Fruit fly (Drosophila melanogaster) whole organism, embryonic: Measurements from ENCODE around the gene peng.

Source experiments
- Aef1 ChIP-seq: fragments of 200-800 bp; sonication (Bioruptor generic); IDR thresholded peaks from 3 replicates; pipeline ENCODE4 v1.3.6; 2022; ENCODE audit warnings: missing biosample characterization, missing genetic modification characterization
- Bgb ChIP-seq: fragments of 200-800 bp; sonication (Bioruptor generic); IDR thresholded peaks from 2 replicates; pipeline ENCODE4 v1.3.6; 2022; ENCODE audit warnings: missing biosample characterization, missing genetic modification characterization; ENCODE audit not compliant: partially characterized antibody
- C15 ChIP-seq: fragments of 200-800 bp; sonication (Bioruptor generic); IDR thresholded peaks from 3 replicates; pipeline ENCODE4 v1.3.6; 2022; ENCODE audit warnings: missing biosample characterization, missing genetic modification characterization
- CG10959 ChIP-seq: fragments of 200-800 bp; sonication (Bioruptor generic); IDR thresholded peaks from 2 replicates; pipeline ENCODE4 v1.3.6; 2022; ENCODE audit warnings: missing biosample characterization, missing genetic modification characterization
- CG10979 ChIP-seq: fragments of 200-800 bp; sonication (Bioruptor generic); optimal IDR thresholded peaks from 2 replicates; lab custom pipeline; 2018; ENCODE audit warnings: missing biosample characterization, mild to moderate bottlenecking, missing genetic modification characterization, moderate library complexity
- CG11398 ChIP-seq: fragments of 200-800 bp; sonication (Bioruptor generic); optimal IDR thresholded peaks from 2 replicates; lab custom pipeline; 2016; ENCODE audit warnings: missing biosample characterization, missing genetic modification characterization
- CG12104 ChIP-seq: fragments of 200-800 bp; sonication (Bioruptor generic); optimal IDR thresholded peaks from 3 replicates; lab custom pipeline; 2016; ENCODE audit warnings: missing biosample characterization, missing genetic modification characterization
- CG14667 ChIP-seq: fragments of 200-800 bp; sonication (Bioruptor generic); IDR thresholded peaks from 2 replicates; pipeline ENCODE4 v1.3.6; 2022; ENCODE audit warnings: missing biosample characterization, missing genetic modification characterization
- CG14710 ChIP-seq: fragments of 200-800 bp; sonication (Bioruptor generic); optimal IDR thresholded peaks from 3 replicates; lab custom pipeline; 2019; ENCODE audit warnings: missing biosample characterization, mild to moderate bottlenecking, missing genetic modification characterization, moderate library complexity
- CG1529 ChIP-seq: fragments of 200-800 bp; sonication (Bioruptor generic); optimal IDR thresholded peaks from 3 replicates; lab custom pipeline; 2018; ENCODE audit warnings: missing biosample characterization, missing genetic modification characterization
- CG15696 ChIP-seq: fragments of 200-800 bp; sonication (Bioruptor generic); optimal IDR thresholded peaks from 2 replicates; lab custom pipeline; 2019; ENCODE audit warnings: missing biosample characterization, mild to moderate bottlenecking, missing genetic modification characterization, moderate library complexity
- CG16815 ChIP-seq: fragments of 200-800 bp; sonication (Bioruptor generic); optimal IDR thresholded peaks from 3 replicates; lab custom pipeline; 2017; ENCODE audit warnings: missing biosample characterization, mild to moderate bottlenecking, missing genetic modification characterization
- CG17359 ChIP-seq: fragments of 200-800 bp; sonication (Bioruptor generic); optimal IDR thresholded peaks from 3 replicates; lab custom pipeline; 2018; ENCODE audit warnings: missing biosample characterization, mild to moderate bottlenecking, missing genetic modification characterization, moderate library complexity
- CG17802 ChIP-seq: fragments of 200-800 bp; sonication (Bioruptor generic); optimal IDR thresholded peaks from 2 replicates; lab custom pipeline; 2018; ENCODE audit warnings: missing biosample characterization, mild to moderate bottlenecking, missing genetic modification characterization, moderate library complexity
- CG17829 ChIP-seq: fragments of 200-800 bp; optimal IDR thresholded peaks from 2 replicates; lab custom pipeline; 2019; ENCODE audit warnings: missing biosample characterization, mild to moderate bottlenecking, missing genetic modification characterization, moderate library complexity
- CG30020 ChIP-seq: fragments of 200-800 bp; optimal IDR thresholded peaks from 2 replicates; lab custom pipeline; 2019; ENCODE audit warnings: missing biosample characterization, mild to moderate bottlenecking, missing genetic modification characterization, moderate library complexity
- CG33213 ChIP-seq: fragments of 200-800 bp; sonication (Bioruptor generic); optimal IDR thresholded peaks from 3 replicates; lab custom pipeline; 2016; ENCODE audit warnings: missing biosample characterization, missing genetic modification characterization
- CG4424 ChIP-seq: fragments of 200-800 bp; sonication (Bioruptor generic); optimal IDR thresholded peaks from 3 replicates; lab custom pipeline; 2016; ENCODE audit warnings: missing biosample characterization, missing genetic modification characterization
- CG6272 ChIP-seq: fragments of 200-800 bp; sonication (Bioruptor generic); IDR thresholded peaks from 2 replicates; pipeline ENCODE4 v1.3.6; 2022; ENCODE audit warnings: missing biosample characterization, missing genetic modification characterization
- CG6813 ChIP-seq: fragments of 200-800 bp; sonication (Bioruptor generic); optimal IDR thresholded peaks from 2 replicates; lab custom pipeline; 2017; ENCODE audit warnings: missing biosample characterization, missing genetic modification characterization, mild to moderate bottlenecking, moderate library complexity, missing genetic modification reagents
- Camta ChIP-seq: fragments of 200-800 bp; sonication (Bioruptor generic); optimal IDR thresholded peaks from 2 replicates; lab custom pipeline; 2016; ENCODE audit warnings: missing biosample characterization, missing genetic modification characterization
- Fer3 ChIP-seq: fragments of 200-800 bp; sonication (Bioruptor generic); optimal IDR thresholded peaks from 2 replicates; lab custom pipeline; 2018; ENCODE audit warnings: missing biosample characterization, mild to moderate bottlenecking, missing genetic modification characterization, moderate library complexity
- HLH3B ChIP-seq: fragments of 200-800 bp; sonication (Bioruptor generic); IDR thresholded peaks from 2 replicates; pipeline ENCODE4 v1.3.6; 2022; ENCODE audit warnings: missing biosample characterization, missing genetic modification characterization
- Hr51 ChIP-seq, 2 experiments: fragments of 200-800 bp; sonication (Bioruptor generic); optimal IDR thresholded peaks; 2 replicates in 1 of 2; 3 replicates in 1 of 2; lab custom pipeline; 2016 to 2018; ENCODE audit warnings: missing biosample characterization in 2 of 2, missing genetic modification characterization in 2 of 2, mild to moderate bottlenecking in 1 of 2, moderate library complexity in 1 of 2
- Mad ChIP-seq: fragments of 200-800 bp; sonication (Bioruptor generic); optimal IDR thresholded peaks from 2 replicates; lab custom pipeline; 2016; ENCODE audit warnings: missing biosample characterization, missing genetic modification characterization
- Oaz ChIP-seq: fragments of 200-800 bp; sonication (Bioruptor generic); IDR thresholded peaks from 2 replicates; pipeline ENCODE4 v1.3.6; 2022; ENCODE audit warnings: missing biosample characterization, missing genetic modification characterization
- Optix ChIP-seq: fragments of 200-800 bp; sonication (Bioruptor generic); IDR thresholded peaks from 3 replicates; pipeline ENCODE4 v1.3.6; 2022; ENCODE audit warnings: missing biosample characterization, missing genetic modification characterization
- Rx ChIP-seq: fragments of 200-800 bp; sonication (Bioruptor generic); IDR thresholded peaks from 2 replicates; pipeline ENCODE4 v1.3.6; 2022; ENCODE audit warnings: missing biosample characterization, missing genetic modification characterization
- Sin3A ChIP-seq: fragments of >200 bp; optimal IDR thresholded peaks from 2 replicates; lab custom pipeline; 2018
- Usf ChIP-seq: fragments of 200-800 bp; sonication (Bioruptor generic); optimal IDR thresholded peaks from 2 replicates; lab custom pipeline; 2017; ENCODE audit warnings: missing genotype, missing biosample characterization, missing genetic modification characterization
- ac ChIP-seq: fragments of 200-800 bp; sonication (Bioruptor generic); optimal IDR thresholded peaks from 3 replicates; lab custom pipeline; 2017; ENCODE audit warnings: missing biosample characterization, mild to moderate bottlenecking, missing genetic modification characterization
- bab2 ChIP-seq: fragments of 200-800 bp; sonication (Bioruptor generic); optimal IDR thresholded peaks from 2 replicates; lab custom pipeline; 2016; ENCODE audit warnings: missing biosample characterization, missing genetic modification characterization
- btn ChIP-seq: fragments of 200-800 bp; sonication (Bioruptor generic); optimal IDR thresholded peaks from 2 replicates; lab custom pipeline; 2016; ENCODE audit warnings: missing biosample characterization, missing genetic modification characterization
- chif ChIP-seq, 2 experiments: fragments of 200-800 bp; sonication (Bioruptor generic); optimal IDR thresholded peaks; 3 replicates each; lab custom pipeline; 2016; ENCODE audit warnings: missing biosample characterization in 2 of 2, missing genetic modification characterization in 2 of 2
- croc ChIP-seq: fragments of 200-800 bp; sonication (Bioruptor generic); conservative IDR thresholded peaks from 3 replicates; pipeline ENCODE4 v1.3.6; 2022; ENCODE audit warnings: missing biosample characterization, missing genetic modification characterization
- crp ChIP-seq, 2 experiments: fragments of 200-800 bp; sonication (Bioruptor generic); optimal IDR thresholded peaks; 2 replicates in 1 of 2; 3 replicates in 1 of 2; lab custom pipeline; 2017; ENCODE audit warnings: missing biosample characterization in 2 of 2, missing genetic modification characterization in 2 of 2, mild to moderate bottlenecking in 1 of 2, moderate library complexity in 1 of 2
- eve ChIP-seq, 2 experiments: fragments of >200 bp; optimal IDR thresholded peaks; 2 replicates each; lab custom pipeline; 2017; ENCODE audit warnings: missing biosample characterization in 2 of 2, missing genetic modification characterization in 2 of 2
- gfzf ChIP-seq: fragments of 200-800 bp; sonication (Bioruptor generic); optimal IDR thresholded peaks from 2 replicates; lab custom pipeline; 2016; ENCODE audit warnings: missing biosample characterization, mild to moderate bottlenecking, missing genetic modification characterization, moderate library complexity
- grau ChIP-seq: fragments of 200-800 bp; optimal IDR thresholded peaks from 3 replicates; lab custom pipeline; 2019; ENCODE audit warnings: missing biosample characterization, mild to moderate bottlenecking, missing genetic modification characterization, moderate library complexity
- insv ChIP-seq, 2 experiments: fragments of 200-800 bp; sonication (Bioruptor generic); optimal IDR thresholded peaks; 3 replicates each; lab custom pipeline; 2016 to 2018; ENCODE audit warnings: missing biosample characterization in 2 of 2, missing genetic modification characterization in 2 of 2
- kay ChIP-seq: fragments of 200-800 bp; sonication (Bioruptor generic); optimal IDR thresholded peaks from 2 replicates; lab custom pipeline; 2016; ENCODE audit warnings: missing biosample characterization, missing genetic modification characterization
- knrl ChIP-seq: fragments of 200-800 bp; sonication (Bioruptor generic); IDR thresholded peaks from 3 replicates; pipeline ENCODE4 v1.3.6; 2022; ENCODE audit warnings: missing biosample characterization, missing genetic modification characterization; ENCODE audit not compliant: partially characterized antibody
- luna ChIP-seq: fragments of 200-800 bp; sonication (Bioruptor generic); optimal IDR thresholded peaks from 2 replicates; lab custom pipeline; 2016; ENCODE audit warnings: missing biosample characterization, missing genetic modification characterization
- pita ChIP-seq: fragments of 200-800 bp; sonication (Bioruptor generic); optimal IDR thresholded peaks from 2 replicates; lab custom pipeline; 2017; ENCODE audit warnings: missing biosample characterization, mild to moderate bottlenecking, missing genetic modification characterization
- pnt ChIP-seq: fragments of 200-800 bp; sonication (Bioruptor generic); optimal IDR thresholded peaks from 3 replicates; lab custom pipeline; 2016; ENCODE audit warnings: missing biosample characterization, missing genetic modification characterization
- prd ChIP-seq, 3 experiments: fragments of >200 bp in 2 of 3; fragments of 200-800 bp in 1 of 3; sonication (Bioruptor generic) in 1 of 3; optimal IDR thresholded peaks in 2 of 3; IDR thresholded peaks in 1 of 3; 2 replicates in 2 of 3; 3 replicates in 1 of 3; pipeline versions ENCODE4 v1.3.6 to Lab custom; 2017 to 2022; ENCODE audit warnings: missing biosample characterization in 1 of 3, missing genetic modification characterization in 1 of 3
- salm ChIP-seq: fragments of 200-800 bp; sonication (Bioruptor generic); optimal IDR thresholded peaks from 2 replicates; lab custom pipeline; 2018; ENCODE audit warnings: missing biosample characterization, mild to moderate bottlenecking, missing genetic modification characterization
- ttk ChIP-seq: fragments of 200-800 bp; sonication (Bioruptor generic); IDR thresholded peaks from 2 replicates; pipeline ENCODE4 v2.1.2; 2022; ENCODE audit warnings: missing biosample characterization, missing genetic modification characterization
- twi ChIP-seq: fragments of 200-800 bp; optimal IDR thresholded peaks from 2 replicates; lab custom pipeline; 2019; ENCODE audit warnings: missing biosample characterization, mild to moderate bottlenecking, missing genetic modification characterization, moderate library complexity
- vvl ChIP-seq: fragments of 200-800 bp; sonication (Bioruptor generic); IDR thresholded peaks from 2 replicates; pipeline ENCODE4 v1.3.6; 2022; ENCODE audit warnings: missing biosample characterization, missing genetic modification characterization
- yki ChIP-seq: fragments of >200 bp; optimal IDR thresholded peaks from 3 replicates; lab custom pipeline; 2018

peng gene

dm6 chrX:21339476-21339931 lies 10.1 kb downstream of the peng start, which contains the start of the genes tty and fliI (continued):
- TF ChIP-seq CG4424 (GFP tag; lab: Kevin White, UChicago) (peak; percentile 65), CG10959 (GFP tag; lab: Robert Waterston, UW) (peak; percentile 77), kay (GFP tag; lab: Kevin White, UChicago) (peak; percentile 50), CG33213 (GFP tag; lab: Kevin White, UChicago) (peak; percentile 89), prd (optimal IDR thresholded peaks at IDR 0.05; lab: Kevin White, UChicago) (no peak), prd (GFP tag; IDR thresholded peaks at IDR 0.05; lab: Robert Waterston, UW) (peak; percentile 94), crp (GFP tag; optimal IDR thresholded peaks at IDR 0.05; lab: Kevin White, UChicago) (peak in 1 of 2 experiments; percentile 56), chif (GFP tag; optimal IDR thresholded peaks at IDR 0.05; lab: Kevin White, UChicago) (peak; percentile 74 to 82), luna (GFP tag; lab: Kevin White, UChicago) (peak; percentile 48), pita (GFP tag; lab: Kevin White, UChicago) (no peak), pnt (GFP tag; lab: Kevin White, UChicago) (peak; percentile 82), btn (GFP tag; lab: Kevin White, UChicago) (peak; percentile 67), CG16815 (peak; percentile 82), knrl (GFP tag; lab: Robert Waterston, UW) (peak; percentile 37; the same call in 1 of the 3 replicates), C15 (0 out of 3 replicates have a peak, but pooled peaks have one; percentile 45), vvl (GFP tag; lab: Robert Waterston, UW) (peak; percentile 92), croc (GFP tag; lab: Robert Waterston, UW) (peak; percentile 62), CG30020 (tag; lab: Kevin White, UChicago) (peak; percentile 27), bab2 (peak; percentile 81), Bgb (GFP tag; lab: Robert Waterston, UW) (no peak), Oaz (GFP tag; lab: Robert Waterston, UW) (peak; percentile 68), insv (GFP tag; optimal IDR thresholded peaks at IDR 0.05; lab: Kevin White, UChicago) (no peak), yki (no peak), CG1529 (peak; percentile 58), Mad (GFP tag; lab: Kevin White, UChicago) (peak; percentile 86), CG17359 (tag; lab: Kevin White, UChicago) (peak; percentile 90), CG11398 (GFP tag; lab: Kevin White, UChicago) (peak; percentile 42), CG6272 (GFP tag; lab: Robert Waterston, UW) (peak; percentile 89), twi (tag; lab: Kevin White, UChicago) (peak; percentile 41), CG14667 (GFP tag; lab: Robert Waterston, UW) (peak; percentile 87), salm (tag; lab: Kevin White, UChicago) (peak; percentile 40), Aef1 (GFP tag; lab: Robert Waterston, UW) (peak; percentile 91), grau (tag; lab: Kevin White, UChicago) (peak; percentile 75), CG17829 (peak; percentile 66), gfzf (GFP tag; lab: Kevin White, UChicago) (peak; percentile 88), CG6813 (peak; percentile 41), Fer3 (tag; lab: Kevin White, UChicago) (peak; percentile 72), Camta (GFP tag; lab: Kevin White, UChicago) (peak; percentile 79), HLH3B (GFP tag; lab: Robert Waterston, UW) (peak; percentile 86), CG10979 (peak; percentile 53), Optix (GFP tag; lab: Robert Waterston, UW) (peak; percentile 92), CG15696 (peak; percentile 13), CG12104 (GFP tag; lab: Kevin White, UChicago) (peak; percentile 72), Hr51 (GFP tag; optimal IDR thresholded peaks at IDR 0.05; lab: Kevin White, UChicago) (peak; percentile 76 to 83), CG17802 (tag; lab: Kevin White, UChicago) (peak; percentile 48), ac (GFP tag; lab: Kevin White, UChicago) (no peak), Usf (GFP tag; lab: Kevin White, UChicago) (peak; percentile 27), ttk (peak; percentile 88), Rx (GFP tag; lab: Robert Waterston, UW) (peak; percentile 90), CG14710 (tag; lab: Kevin White, UChicago) (peak; percentile 77), eve (GFP tag; optimal IDR thresholded peaks at IDR 0.05; lab: Kevin White, UChicago) (no peak), Sin3A (lab: Kevin White, UChicago) (peak; percentile 73)
